Worm (Caenorhabditis elegans) whole organism, early embryonic: Measurements from ENCODE around the gene Y44A6D.7.

ENCODE experiments used
- B0310.2 ChIP-seq: sonication (generic microtip); optimal IDR thresholded peaks from 2 replicates; lab custom pipeline; 2016; ENCODE audit warnings: mild to moderate bottlenecking, missing genetic modification characterization, missing compliant biosample characterization
- F13C5.2 ChIP-seq: sonication (generic microtip); optimal IDR thresholded peaks from 2 replicates; lab custom pipeline; 2017; ENCODE audit warnings: mild to moderate bottlenecking, missing genetic modification characterization, inconsistent platforms, missing compliant biosample characterization
- aly-1 ChIP-seq: sonication (generic microtip); optimal IDR thresholded peaks from 2 replicates; lab custom pipeline; 2016; ENCODE audit warnings: missing genetic modification characterization, missing compliant biosample characterization
- ama-1 ChIP-seq: fragments of 150-350 bp; optimal IDR thresholded peaks from 2 replicates; lab custom pipeline; 2014
- ceh-13 ChIP-seq: fragments of 200-800 bp; sonication (Bioruptor generic); optimal IDR thresholded peaks from 2 replicates; lab custom pipeline; 2018; ENCODE audit warnings: mild to moderate bottlenecking, missing genetic modification characterization, missing compliant biosample characterization
- ceh-36 ChIP-seq: sonication (generic microtip); optimal IDR thresholded peaks from 2 replicates; lab custom pipeline; 2016; ENCODE audit warnings: missing genetic modification characterization, inconsistent platforms, missing compliant biosample characterization
- ets-7 ChIP-seq: sonication (generic microtip); optimal IDR thresholded peaks from 2 replicates; lab custom pipeline; 2016; ENCODE audit warnings: missing genotype, missing genetic modification characterization, missing compliant biosample characterization
- flt-1 ChIP-seq: fragments of 200-800 bp; sonication (Bioruptor generic); IDR thresholded peaks from 2 replicates; pipeline ENCODE4 v1.3.6; 2022; ENCODE audit warnings: missing genetic modification characterization, missing compliant biosample characterization
- hmbx-1 ChIP-seq: sonication (generic microtip); optimal IDR thresholded peaks from 2 replicates; lab custom pipeline; 2016; ENCODE audit warnings: mild to moderate bottlenecking, missing genetic modification characterization, missing compliant biosample characterization
- hmg-4 ChIP-seq: fragments of 200-800 bp; sonication (Bioruptor generic); optimal IDR thresholded peaks from 2 replicates; lab custom pipeline; 2018; ENCODE audit warnings: mild to moderate bottlenecking, missing genetic modification characterization, missing compliant biosample characterization
- hnd-1 ChIP-seq: sonication (generic microtip); optimal IDR thresholded peaks from 2 replicates; lab custom pipeline; 2016; ENCODE audit warnings: missing genetic modification characterization, missing compliant biosample characterization
- pes-1 ChIP-seq: fragments of 200-800 bp; sonication (Bioruptor generic); IDR thresholded peaks from 2 replicates; pipeline ENCODE4 v1.3.6; 2022; ENCODE audit warnings: missing genetic modification reagents, missing genetic modification characterization, missing compliant biosample characterization
- scrt-1 ChIP-seq: fragments of 200-800 bp; sonication (Bioruptor generic); IDR thresholded peaks from 2 replicates; pipeline ENCODE4 v1.3.6; 2022; ENCODE audit warnings: missing genetic modification characterization, missing compliant biosample characterization
- sea-1 ChIP-seq: fragments of 200-800 bp; sonication (Bioruptor generic); conservative IDR thresholded peaks from 2 replicates; pipeline ENCODE4 v1.3.6; 2022; ENCODE audit warnings: missing genetic modification characterization, missing compliant biosample characterization
- tbx-11 ChIP-seq: fragments of 200-800 bp; sonication (Bioruptor generic); IDR thresholded peaks from 2 replicates; pipeline ENCODE4 v1.3.6; 2022; ENCODE audit warnings: missing genetic modification characterization, missing compliant biosample characterization
- tbx-37 ChIP-seq: fragments of 200-800 bp; sonication (Bioruptor generic); conservative IDR thresholded peaks from 2 replicates; pipeline ENCODE4 v1.3.6; 2022; ENCODE audit warnings: missing genetic modification reagents, missing genetic modification characterization, missing compliant biosample characterization
- tra-4 ChIP-seq: sonication (generic microtip); optimal IDR thresholded peaks from 2 replicates; lab custom pipeline; 2017; ENCODE audit warnings: missing genetic modification characterization, missing compliant biosample characterization

The Y44A6D.7 gene

DNA sequence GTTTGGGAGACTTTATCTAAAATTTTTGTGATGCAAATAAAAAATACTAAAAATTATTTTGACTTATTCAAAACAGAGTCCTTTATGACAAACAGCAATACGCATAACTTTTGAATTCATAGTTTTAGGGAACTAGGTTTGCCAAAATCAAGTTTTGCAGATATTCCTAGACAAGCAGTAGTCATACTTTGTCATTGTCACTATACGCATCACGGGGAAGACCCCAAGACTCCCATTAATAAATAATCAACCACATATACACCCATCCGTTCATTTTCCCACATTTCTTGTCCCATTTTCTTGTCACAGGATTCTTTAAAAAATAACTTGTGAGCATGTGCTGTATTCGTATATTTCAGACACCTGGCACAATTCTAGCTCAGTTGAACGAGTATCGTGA, at the start of gene Y44A6D.7:
TSS of gene Y44A6D.7 (plus strand) at position 301 of the 400 bp plus-strand sequence.
- TF ChIP-seq aly-1 (tag; lab: Kevin White, UChicago) (no peak), ets-7 (no peak), pes-1 (no peak)

DNA sequence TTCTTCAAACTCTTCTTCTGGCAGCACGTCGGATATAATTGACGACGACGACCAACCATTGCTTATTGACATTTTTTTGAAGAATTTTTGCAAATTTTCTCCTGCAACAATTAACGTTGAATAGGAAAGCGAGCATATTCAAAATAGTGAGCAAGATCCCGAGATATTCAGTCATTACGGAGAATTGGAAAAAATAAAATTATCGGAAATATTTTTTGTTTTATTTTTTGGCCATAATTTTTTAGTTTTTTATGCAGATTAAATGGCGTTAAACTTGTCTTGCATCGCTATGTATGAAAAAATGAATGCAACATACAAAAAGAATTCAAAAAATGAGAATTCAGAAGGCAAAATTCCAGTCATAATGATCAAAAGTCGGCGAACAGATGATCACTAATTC, 44.5 kb upstream of the Y44A6D.7 start, which contains the start of gene elp-1:
TSS of gene elp-1 (minus strand) at position 101 of the 400 bp plus-strand sequence.
- no peak for TF ChIP-seq aly-1 (tag; lab: Kevin White, UChicago)

DNA sequence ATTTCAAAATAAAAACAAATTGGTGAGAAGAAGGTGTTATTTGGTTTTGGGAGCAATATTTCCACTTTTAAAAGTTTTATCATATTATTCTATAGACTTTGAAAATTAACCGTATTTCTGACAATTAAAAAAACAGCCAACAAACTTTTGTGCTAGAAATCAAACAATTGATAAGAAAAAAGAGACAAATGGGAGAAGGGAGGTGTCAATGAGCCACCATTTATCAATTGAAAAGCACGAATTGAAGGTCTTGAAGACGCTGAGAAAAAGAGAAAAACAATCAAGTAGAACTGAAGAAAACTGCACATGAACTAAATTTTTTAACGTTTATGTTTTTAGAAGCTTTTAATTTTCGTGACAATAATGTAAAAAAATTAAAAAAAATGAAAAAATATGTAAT, 43.7 kb upstream of the Y44A6D.7 start:
- TF ChIP-seq hnd-1 (tag; lab: Kevin White, UChicago) (no peak), B0310.2 (tag; lab: Kevin White, UChicago) (no peak), tbx-11 (GFP tag; lab: Robert Waterston, UW) (no peak), flt-1 (GFP tag; lab: Robert Waterston, UW) (no peak), hmg-4 (GFP tag; lab: Kevin White, UChicago) (no peak), sea-1 (no peak), F13C5.2 (tag; lab: Kevin White, UChicago) (no peak), tbx-37 (GFP tag; lab: Robert Waterston, UW) (no peak), pes-1 (no peak), ceh-36 (tag; lab: Kevin White, UChicago) (no peak), ets-7 (no peak), aly-1 (tag; lab: Kevin White, UChicago) (no peak)

DNA sequence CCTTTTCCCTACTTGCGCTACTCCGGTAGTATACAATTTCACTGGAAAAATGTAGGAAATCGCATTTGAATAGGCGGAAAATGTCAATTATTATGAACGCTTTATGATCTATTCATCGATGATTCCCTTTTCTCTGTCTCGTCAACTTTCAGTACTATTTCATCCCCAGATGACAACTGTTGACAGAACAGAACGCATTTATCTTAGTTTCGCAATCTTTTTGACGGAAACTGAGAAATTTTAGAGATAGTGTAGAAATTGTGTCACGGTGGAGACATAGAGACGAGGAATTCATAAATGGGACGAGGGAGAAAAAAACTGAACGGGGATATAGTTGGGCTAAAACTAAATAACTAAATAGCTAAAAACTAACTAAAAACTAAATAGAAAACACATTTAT, 42.8 kb upstream of the Y44A6D.7 start:
- no peak for TF ChIP-seq aly-1 (tag; lab: Kevin White, UChicago)
- no peak for TF ChIP-seq pes-1
- no peak for TF ChIP-seq hnd-1 (tag; lab: Kevin White, UChicago)
- no peak for TF ChIP-seq ceh-13 (GFP tag; lab: Kevin White, UChicago)
- TF ChIP-seq tbx-37 (GFP tag; lab: Robert Waterston, UW), result no peak
- TF ChIP-seq hmbx-1 (tag; lab: Kevin White, UChicago), result no peak
- TF ChIP-seq B0310.2 (tag; lab: Kevin White, UChicago), result no peak
- TF ChIP-seq sea-1, result no peak
- TF ChIP-seq tra-4 (tag; lab: Kevin White, UChicago), result no peak
- no peak for TF ChIP-seq F13C5.2 (tag; lab: Kevin White, UChicago)
- no peak for TF ChIP-seq ceh-36 (tag; lab: Kevin White, UChicago)
- TF ChIP-seq ets-7, result no peak
- no peak for TF ChIP-seq tbx-11 (GFP tag; lab: Robert Waterston, UW)

DNA sequence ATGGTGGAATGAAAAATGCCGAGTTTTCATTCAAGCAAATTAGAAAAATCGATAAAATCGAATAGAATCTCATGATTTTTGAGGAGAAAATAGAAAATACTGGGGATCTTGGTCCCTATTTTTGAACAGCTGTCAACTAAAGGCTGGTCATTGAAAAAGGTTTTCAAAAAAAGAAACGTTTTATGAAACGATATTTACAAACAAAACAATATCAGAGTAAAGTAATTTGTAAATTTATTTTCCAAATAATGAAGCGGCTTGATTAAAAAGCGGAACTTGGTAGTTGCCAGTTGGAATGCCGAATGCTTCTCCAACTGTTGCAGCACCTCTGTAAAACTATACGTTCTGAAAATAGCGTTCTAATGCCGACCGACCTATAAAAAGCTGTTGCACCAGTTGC, 40.9 kb upstream of the Y44A6D.7 start, which contains the start of gene F38A6.5:
TSS of gene F38A6.5 (minus strand) at position 101 of the 400 bp plus-strand sequence.
- no peak for TF ChIP-seq pes-1
- TF ChIP-seq ceh-36 (tag; lab: Kevin White, UChicago), result no peak
- no peak for TF ChIP-seq tbx-11 (GFP tag; lab: Robert Waterston, UW)
- TF ChIP-seq hmg-4 (GFP tag; lab: Kevin White, UChicago), result no peak
- no peak for TF ChIP-seq tra-4 (tag; lab: Kevin White, UChicago)
- TF ChIP-seq ama-1, result no peak
- no peak for TF ChIP-seq F13C5.2 (tag; lab: Kevin White, UChicago)
- no peak for TF ChIP-seq scrt-1 (GFP tag; lab: Robert Waterston, UW)
- TF ChIP-seq tbx-37 (GFP tag; lab: Robert Waterston, UW), result no peak
- no peak for TF ChIP-seq ceh-13 (GFP tag; lab: Kevin White, UChicago)
- TF ChIP-seq ets-7, result no peak
- no peak for TF ChIP-seq flt-1 (GFP tag; lab: Robert Waterston, UW)
- TF ChIP-seq aly-1 (tag; lab: Kevin White, UChicago), result no peak

DNA sequence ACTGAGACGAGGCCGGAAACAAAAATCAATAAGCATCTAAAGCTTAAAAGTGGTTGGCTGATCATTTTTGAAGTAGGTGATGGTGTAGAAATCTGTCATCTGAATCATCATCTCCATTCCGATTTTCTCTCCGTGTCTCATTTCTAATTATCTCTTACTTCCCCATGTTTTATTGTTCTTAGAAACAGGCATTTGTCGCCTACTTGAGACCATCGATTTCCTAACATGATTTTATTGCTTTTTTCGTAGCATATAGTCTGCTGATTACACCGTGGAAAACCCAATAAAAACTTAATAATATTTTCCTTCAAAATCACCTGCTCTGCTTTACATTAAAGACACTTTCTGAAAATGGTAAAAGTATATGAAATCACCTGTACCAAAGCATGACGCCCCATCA, 39.3 kb upstream of the Y44A6D.7 start, which contains the start of gene F38A6.4:
TSS of gene F38A6.4 (minus strand) at position 101 of the 400 bp plus-strand sequence.
- TF ChIP-seq scrt-1 (GFP tag; lab: Robert Waterston, UW) (no peak), tra-4 (tag; lab: Kevin White, UChicago) (no peak), aly-1 (tag; lab: Kevin White, UChicago) (no peak), ceh-13 (GFP tag; lab: Kevin White, UChicago) (no peak), ama-1 (no peak), ceh-36 (tag; lab: Kevin White, UChicago) (no peak), tbx-37 (GFP tag; lab: Robert Waterston, UW) (no peak), ets-7 (no peak), F13C5.2 (tag; lab: Kevin White, UChicago) (no peak), flt-1 (GFP tag; lab: Robert Waterston, UW) (no peak), pes-1 (no peak), hmbx-1 (tag; lab: Kevin White, UChicago) (no peak), tbx-11 (GFP tag; lab: Robert Waterston, UW) (no peak), sea-1 (no peak), B0310.2 (tag; lab: Kevin White, UChicago) (no peak)

DNA sequence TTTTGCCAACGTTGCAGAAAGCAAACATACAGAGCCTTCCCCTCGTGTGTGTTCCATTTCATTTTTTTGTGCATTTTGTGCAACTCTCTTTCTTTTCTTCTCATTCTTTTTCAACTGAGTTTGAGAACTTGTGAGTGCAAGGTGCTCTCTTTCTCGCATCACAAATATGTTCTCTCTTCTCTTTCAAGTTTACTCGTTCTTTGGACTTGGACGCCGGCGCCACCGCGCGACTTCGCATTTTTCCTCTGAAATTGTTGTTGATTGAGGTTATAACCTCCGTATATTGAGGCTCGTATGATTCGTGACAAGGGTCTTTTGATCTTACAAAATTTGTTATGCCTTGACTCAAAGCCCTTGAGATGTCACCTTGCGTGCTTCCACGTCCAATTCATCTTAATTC, 37.8 kb upstream of the Y44A6D.7 start:
- TF ChIP-seq hmbx-1 (tag; lab: Kevin White, UChicago), result no peak
- TF ChIP-seq B0310.2 (tag; lab: Kevin White, UChicago), result no peak

DNA sequence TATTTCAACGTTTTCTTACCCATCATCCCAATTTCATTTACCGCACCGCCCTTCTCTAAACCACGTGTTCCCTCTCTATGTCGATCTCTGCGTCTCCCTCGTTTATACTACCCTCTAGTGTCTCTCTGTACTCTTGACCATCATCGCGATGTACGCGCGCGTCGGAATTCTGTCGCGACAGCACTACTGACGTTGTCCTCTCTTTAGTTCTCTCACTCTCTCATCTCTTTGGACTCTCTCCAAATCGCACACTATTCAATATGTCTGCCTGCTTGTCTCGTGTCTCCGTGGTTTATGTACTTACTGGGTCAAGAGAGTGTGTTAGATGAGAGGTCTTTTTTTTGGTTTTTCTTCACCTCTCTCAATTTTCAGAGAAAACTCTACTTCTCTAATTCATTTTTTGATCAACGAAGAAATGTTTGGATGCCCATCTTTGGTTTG, 36.2 kb upstream of the Y44A6D.7 start:
- TF ChIP-seq hmg-4 (GFP tag; lab: Kevin White, UChicago) (peak; percentile 10), flt-1 (GFP tag; lab: Robert Waterston, UW) (no peak), ceh-13 (GFP tag; lab: Kevin White, UChicago) (no peak), F13C5.2 (tag; lab: Kevin White, UChicago) (peak; percentile 21)
